Fruit fly (Drosophila melanogaster) whole organism, embryonic: ENCODE data around the gene dao.

ENCODE experiments used
- Bteb2 ChIP-seq: fragments of 200-800 bp; sonication (Bioruptor generic); optimal IDR thresholded peaks from 2 replicates; lab custom pipeline; 2016; ENCODE audit warnings: missing biosample characterization, missing genetic modification characterization
- CG11247 ChIP-seq: fragments of 200-800 bp; sonication (Bioruptor generic); IDR thresholded peaks from 2 replicates; pipeline ENCODE4 v1.3.6; 2022; ENCODE audit warnings: missing biosample characterization, missing genetic modification characterization
- CG11695 ChIP-seq: fragments of 200-800 bp; sonication (Bioruptor generic); IDR thresholded peaks from 3 replicates; pipeline ENCODE4 v1.3.6; 2022; ENCODE audit warnings: missing biosample characterization, missing genetic modification characterization
- CG12391 ChIP-seq: fragments of 200-800 bp; sonication (Bioruptor generic); optimal IDR thresholded peaks from 3 replicates; lab custom pipeline; 2018; ENCODE audit warnings: missing biosample characterization, mild to moderate bottlenecking, missing genetic modification characterization, moderate library complexity
- CG13296 ChIP-seq: fragments of 200-800 bp; sonication (Bioruptor generic); optimal IDR thresholded peaks from 3 replicates; lab custom pipeline; 2018; ENCODE audit warnings: missing biosample characterization, mild to moderate bottlenecking, missing genetic modification characterization
- CG14014 ChIP-seq: fragments of 200-800 bp; sonication (Bioruptor generic); IDR thresholded peaks from 2 replicates; pipeline ENCODE4 v1.3.6; 2022; ENCODE audit warnings: missing biosample characterization, missing genetic modification characterization
- CG14965 ChIP-seq: fragments of 200-800 bp; sonication (Bioruptor generic); optimal IDR thresholded peaks from 2 replicates; lab custom pipeline; 2016; ENCODE audit warnings: missing biosample characterization, missing genetic modification characterization, borderline replicate concordance
- CG1529 ChIP-seq: fragments of 200-800 bp; sonication (Bioruptor generic); optimal IDR thresholded peaks from 3 replicates; lab custom pipeline; 2018; ENCODE audit warnings: missing biosample characterization, missing genetic modification characterization
- CG16863 ChIP-seq: fragments of 200-800 bp; sonication (Bioruptor generic); optimal IDR thresholded peaks from 3 replicates; lab custom pipeline; 2016; ENCODE audit warnings: missing biosample characterization, missing genetic modification characterization
- CG1792 ChIP-seq: fragments of 200-800 bp; sonication (Bioruptor generic); optimal IDR thresholded peaks from 2 replicates; lab custom pipeline; 2016; ENCODE audit warnings: missing biosample characterization, missing genetic modification characterization
- CG18011 ChIP-seq: fragments of 200-800 bp; sonication (Bioruptor generic); optimal IDR thresholded peaks from 2 replicates; lab custom pipeline; 2017; ENCODE audit warnings: missing biosample characterization, missing genetic modification characterization, mild to moderate bottlenecking, moderate library complexity, missing genotype
- CG18619 ChIP-seq: fragments of 200-800 bp; sonication (Bioruptor generic); optimal IDR thresholded peaks from 3 replicates; lab custom pipeline; 2017; ENCODE audit warnings: missing biosample characterization, mild to moderate bottlenecking, missing genetic modification characterization
- CG18764 ChIP-seq: fragments of 200-800 bp; sonication (Bioruptor generic); optimal IDR thresholded peaks from 3 replicates; lab custom pipeline; 2016; ENCODE audit warnings: missing biosample characterization, missing genetic modification characterization
- CG34376 ChIP-seq: fragments of 200-800 bp; sonication (Bioruptor generic); optimal IDR thresholded peaks from 2 replicates; lab custom pipeline; 2018; ENCODE audit warnings: missing biosample characterization, mild to moderate bottlenecking, missing genetic modification characterization
- CG34422 ChIP-seq: fragments of 200-800 bp; sonication (Bioruptor generic); IDR thresholded peaks from 3 replicates; pipeline ENCODE4 v1.3.6; 2022; ENCODE audit warnings: missing biosample characterization, missing genetic modification characterization
- CG4707 ChIP-seq: fragments of 200-800 bp; sonication (Bioruptor generic); optimal IDR thresholded peaks from 2 replicates; lab custom pipeline; 2018; ENCODE audit warnings: missing biosample characterization, mild to moderate bottlenecking, missing genetic modification characterization, moderate library complexity
- CG5245 ChIP-seq: fragments of 200-800 bp; sonication (Bioruptor generic); optimal IDR thresholded peaks from 3 replicates; lab custom pipeline; 2016; ENCODE audit warnings: missing biosample characterization, missing genetic modification characterization
- CG6654 ChIP-seq: fragments of 200-800 bp; sonication (Bioruptor generic); optimal IDR thresholded peaks from 2 replicates; lab custom pipeline; 2017; ENCODE audit warnings: missing biosample characterization, mild to moderate bottlenecking, missing genetic modification characterization
- CG6689 ChIP-seq: fragments of 200-800 bp; sonication (Bioruptor generic); IDR thresholded peaks from 2 replicates; pipeline ENCODE4 v1.3.6; 2022; ENCODE audit warnings: missing biosample characterization, missing genetic modification characterization
- CG6854 ChIP-seq: fragments of 200-800 bp; sonication (Bioruptor generic); optimal IDR thresholded peaks from 3 replicates; lab custom pipeline; 2017; ENCODE audit warnings: missing biosample characterization, mild to moderate bottlenecking, missing genetic modification characterization
- CG7786 ChIP-seq: fragments of 200-800 bp; sonication (Bioruptor generic); optimal IDR thresholded peaks from 2 replicates; lab custom pipeline; 2016; ENCODE audit warnings: missing biosample characterization, missing genetic modification characterization
- Dip3 ChIP-seq: fragments of 200-800 bp; sonication (Bioruptor generic); optimal IDR thresholded peaks from 3 replicates; lab custom pipeline; 2016; ENCODE audit warnings: missing biosample characterization, missing genetic modification characterization
- Ets65A ChIP-seq: fragments of 200-800 bp; sonication (Bioruptor generic); peaks from one replicate; lab custom pipeline; 2016; ENCODE audit warnings: missing biosample characterization, missing genetic modification characterization
- Gug ChIP-seq: fragments of 200-800 bp; sonication (Bioruptor generic); IDR thresholded peaks from 4 replicates; pipeline ENCODE4 v1.3.6; 2022; ENCODE audit warnings: missing biosample characterization, missing genetic modification characterization
- HLH4C ChIP-seq: fragments of 200-800 bp; sonication (Bioruptor generic); IDR thresholded peaks from 3 replicates; pipeline ENCODE4 v1.3.6; 2022; ENCODE audit warnings: missing biosample characterization, missing genetic modification characterization; ENCODE audit not compliant: partially characterized antibody
- Jarid2 ChIP-seq: fragments of 200-800 bp; sonication (Bioruptor generic); optimal IDR thresholded peaks from 3 replicates; lab custom pipeline; 2017; ENCODE audit warnings: mild to moderate bottlenecking, missing biosample characterization, missing genetic modification reagents, missing genetic modification characterization
- NfI ChIP-seq: fragments of 200-800 bp; sonication (Bioruptor generic); optimal IDR thresholded peaks from 3 replicates; lab custom pipeline; 2018; ENCODE audit warnings: missing biosample characterization, mild to moderate bottlenecking, missing genetic modification characterization, moderate library complexity
- Sin3A ChIP-seq: fragments of >200 bp; optimal IDR thresholded peaks from 2 replicates; lab custom pipeline; 2018
- ab ChIP-seq: fragments of 200-800 bp; sonication (Bioruptor generic); optimal IDR thresholded peaks from 2 replicates; lab custom pipeline; 2016; ENCODE audit warnings: missing biosample characterization, missing genetic modification characterization
- bowl ChIP-seq: fragments of 200-800 bp; sonication (Bioruptor generic); IDR thresholded peaks from 2 replicates; pipeline ENCODE4 v1.3.6; 2022; ENCODE audit warnings: missing biosample characterization, missing genetic modification characterization
- danr ChIP-seq: fragments of 200-800 bp; sonication (Bioruptor generic); IDR thresholded peaks from 2 replicates; pipeline ENCODE4 v1.3.6; 2022; ENCODE audit warnings: missing biosample characterization, missing genetic modification characterization
- fd3F ChIP-seq: fragments of 200-800 bp; sonication (Bioruptor generic); optimal IDR thresholded peaks from 2 replicates; lab custom pipeline; 2018; ENCODE audit warnings: missing biosample characterization, mild to moderate bottlenecking, missing genetic modification characterization, moderate library complexity
- fd64A ChIP-seq: fragments of 200-800 bp; sonication (Bioruptor generic); optimal IDR thresholded peaks from 3 replicates; lab custom pipeline; 2018; ENCODE audit warnings: missing biosample characterization, mild to moderate bottlenecking, missing genetic modification characterization
- fru ChIP-seq: fragments of >200 bp; optimal IDR thresholded peaks from 2 replicates; lab custom pipeline; 2017
- grn ChIP-seq: fragments of 200-800 bp; sonication (Bioruptor generic); optimal IDR thresholded peaks from 3 replicates; lab custom pipeline; 2017; ENCODE audit warnings: missing biosample characterization, missing genetic modification characterization
- h ChIP-seq: fragments of >200 bp; optimal IDR thresholded peaks from 2 replicates; lab custom pipeline; 2017
- ham ChIP-seq: fragments of 200-800 bp; sonication (Bioruptor generic); IDR thresholded peaks from 2 replicates; pipeline ENCODE4 v1.3.6; 2022; ENCODE audit warnings: missing biosample characterization, missing genetic modification characterization
- hkb ChIP-seq, 2 experiments: fragments of 200-800 bp in 1 of 2; fragments of >200 bp in 1 of 2; sonication (Bioruptor generic) in 1 of 2; IDR thresholded peaks in 1 of 2; optimal IDR thresholded peaks in 1 of 2; 2 replicates each; pipeline versions ENCODE4 v1.3.6 to Lab custom; 2017 to 2022; ENCODE audit warnings: missing biosample characterization in 1 of 2, missing genetic modification characterization in 1 of 2
- ind ChIP-seq: fragments of 200-800 bp; sonication (Bioruptor generic); optimal IDR thresholded peaks from 3 replicates; lab custom pipeline; 2016; ENCODE audit warnings: missing biosample characterization, missing genetic modification characterization
- lbe ChIP-seq: fragments of 200-800 bp; sonication (Bioruptor generic); optimal IDR thresholded peaks from 2 replicates; lab custom pipeline; 2016; ENCODE audit warnings: missing biosample characterization, mild to moderate bottlenecking, missing genetic modification characterization
- lov ChIP-seq, 2 experiments: fragments of 200-800 bp in 1 of 2; fragments of >200 bp in 1 of 2; sonication (Bioruptor generic) in 1 of 2; IDR thresholded peaks in 1 of 2; optimal IDR thresholded peaks in 1 of 2; 2 replicates in 1 of 2; 3 replicates in 1 of 2; pipeline versions ENCODE4 v1.3.6 to Lab custom; 2017 to 2022; ENCODE audit warnings: missing biosample characterization in 1 of 2, missing genetic modification characterization in 1 of 2
- mam ChIP-seq: fragments of 200-800 bp; sonication (Bioruptor generic); optimal IDR thresholded peaks from 3 replicates; lab custom pipeline; 2016; ENCODE audit warnings: missing biosample characterization, missing genetic modification characterization
- phol ChIP-seq: fragments of 200-800 bp; sonication (Bioruptor generic); optimal IDR thresholded peaks from 3 replicates; lab custom pipeline; 2018; ENCODE audit warnings: missing biosample characterization, mild to moderate bottlenecking, missing genetic modification characterization, moderate library complexity
- schlank ChIP-seq: fragments of 200-800 bp; sonication (Bioruptor generic); optimal IDR thresholded peaks from 2 replicates; lab custom pipeline; 2018; ENCODE audit warnings: missing biosample characterization, mild to moderate bottlenecking, missing genetic modification characterization
- slou ChIP-seq: fragments of 200-800 bp; sonication (Bioruptor generic); optimal IDR thresholded peaks from 3 replicates; lab custom pipeline; 2016; ENCODE audit warnings: missing biosample characterization, missing genetic modification characterization
- stwl ChIP-seq: fragments of 200-800 bp; sonication (Bioruptor generic); optimal IDR thresholded peaks from 3 replicates; lab custom pipeline; 2018; ENCODE audit warnings: missing biosample characterization, mild to moderate bottlenecking, missing genetic modification characterization, moderate library complexity
- sug ChIP-seq: fragments of 200-800 bp; optimal IDR thresholded peaks from 2 replicates; lab custom pipeline; 2019; ENCODE audit warnings: missing biosample characterization, mild to moderate bottlenecking, missing genetic modification characterization, moderate library complexity
- tio ChIP-seq: fragments of 200-800 bp; sonication (Bioruptor generic); optimal IDR thresholded peaks from 2 replicates; lab custom pipeline; 2017; ENCODE audit warnings: missing biosample characterization, missing genetic modification characterization, inconsistent platforms
- tll ChIP-seq, 2 experiments: fragments of 200-800 bp in 1 of 2; fragments of >200 bp in 1 of 2; sonication (Bioruptor generic) in 1 of 2; optimal IDR thresholded peaks; 2 replicates each; lab custom pipeline; 2017 to 2019; ENCODE audit warnings: missing biosample characterization in 2 of 2, missing genetic modification characterization in 2 of 2, mild to moderate bottlenecking in 1 of 2, moderate library complexity in 1 of 2
- wdn ChIP-seq: fragments of 200-800 bp; sonication (Bioruptor generic); IDR thresholded peaks from 2 replicates; pipeline ENCODE4 v1.3.6; 2022; ENCODE audit warnings: missing biosample characterization, missing genetic modification characterization

The dao gene

DNA sequence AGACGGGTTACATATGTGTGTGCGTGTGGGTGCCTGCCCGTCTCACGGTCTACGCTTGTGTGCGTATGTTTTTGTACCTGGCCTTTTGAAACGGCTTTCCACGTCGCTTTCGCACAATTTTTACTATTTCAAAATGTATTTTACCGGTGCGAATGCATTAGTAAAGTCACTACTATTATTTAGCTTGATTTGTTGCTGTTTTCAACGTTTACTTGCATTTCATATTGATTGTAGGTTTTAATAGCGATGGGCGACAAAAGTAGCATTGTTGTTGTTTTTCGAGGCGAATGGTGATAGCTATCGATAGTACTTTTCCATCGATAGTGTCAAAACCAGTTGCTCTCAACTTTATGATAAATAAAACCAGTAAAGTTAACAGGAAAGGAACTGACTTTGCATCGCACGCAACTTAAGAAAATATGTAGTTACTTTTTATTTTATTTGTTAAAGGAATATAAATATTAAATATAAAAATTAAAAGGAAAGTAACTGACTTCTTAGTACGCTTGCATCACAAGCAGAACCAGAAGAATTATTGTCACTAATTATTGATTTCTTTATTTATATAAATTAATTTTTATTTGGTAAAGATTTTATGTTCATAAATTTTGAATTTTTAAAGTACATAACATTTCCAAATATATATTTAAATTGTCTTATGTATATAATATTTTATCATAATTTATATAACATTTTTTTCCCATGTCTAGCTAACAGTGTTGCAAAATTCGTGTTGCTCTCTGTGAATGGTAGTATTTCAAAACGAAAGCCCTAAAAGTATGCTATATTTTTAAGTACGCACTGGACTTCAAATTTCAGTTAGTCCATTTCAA, 23.3 kb downstream of the dao start, which contains the start of gene Cul3:
Gene Cul3 (minus strand): TSS at position 268 of the 833 bp plus-strand sequence.
- TF ChIP-seq CG11247 (GFP tag; lab: Robert Waterston, UW) (no peak), lbe (GFP tag; lab: Kevin White, UChicago) (no peak), CG14965 (GFP tag; lab: Kevin White, UChicago) (no peak), mam (GFP tag; lab: Kevin White, UChicago) (no peak), CG7786 (GFP tag; lab: Kevin White, UChicago) (no peak), CG13296 (no peak), CG12391 (tag; lab: Kevin White, UChicago) (peak; percentile 40), CG1792 (GFP tag; lab: Kevin White, UChicago) (no peak), CG18011 (no peak), CG14014 (GFP tag; lab: Robert Waterston, UW) (no peak), Jarid2 (GFP tag; lab: Kevin White, UChicago) (no peak), Ets65A (GFP tag; lab: Kevin White, UChicago) (no peak), sug (no peak), tll (GFP tag; optimal IDR thresholded peaks at IDR 0.05; lab: Kevin White, UChicago) (no peak), HLH4C (peak; percentile 70), CG6654 (GFP tag; lab: Kevin White, UChicago) (no peak), Bteb2 (GFP tag; lab: Kevin White, UChicago) (no peak), fd64A (no peak), CG6689 (GFP tag; lab: Robert Waterston, UW) (no peak), CG4707 (GFP tag; lab: Kevin White, UChicago) (no peak), grn (no peak), NfI (GFP tag; lab: Kevin White, UChicago) (no peak), danr (no peak), CG6854 (GFP tag; lab: Kevin White, UChicago) (no peak), hkb (optimal IDR thresholded peaks at IDR 0.05; lab: Kevin White, UChicago) (no peak), hkb (GFP tag; IDR thresholded peaks at IDR 0.05; lab: Robert Waterston, UW) (no peak), CG18619 (GFP tag; lab: Kevin White, UChicago) (no peak), Sin3A (peak; percentile 24), CG18764 (no peak), bowl (GFP tag; lab: Robert Waterston, UW) (no peak), stwl (tag; lab: Kevin White, UChicago) (peak; percentile 36), fru (lab: Kevin White, UChicago) (no peak), wdn (GFP tag; lab: Robert Waterston, UW) (no peak), CG16863 (no peak), ab (GFP tag; lab: Kevin White, UChicago) (no peak), ind (GFP tag; lab: Kevin White, UChicago) (no peak), lov (optimal IDR thresholded peaks at IDR 0.05; lab: Kevin White, UChicago) (no peak), lov (GFP tag; IDR thresholded peaks at IDR 0.05; lab: Robert Waterston, UW) (no peak), schlank (no peak), Dip3 (GFP tag; lab: Kevin White, UChicago) (no peak), CG34422 (GFP tag; lab: Robert Waterston, UW) (peak; percentile 35; the same call in 1 of the 3 replicates), CG5245 (GFP tag; lab: Kevin White, UChicago) (no peak), phol (tag; lab: Kevin White, UChicago) (peak; percentile 22), h (lab: Kevin White, UChicago) (no peak), Gug (GFP tag; lab: Robert Waterston, UW) (no peak; the same call in 3 of the 4 replicates), CG34376 (GFP tag; lab: Kevin White, UChicago) (no peak), tio (GFP tag; lab: Kevin White, UChicago) (no peak), CG11695 (GFP tag; lab: Robert Waterston, UW) (no peak), fd3F (GFP tag; lab: Kevin White, UChicago) (peak; percentile 19), CG1529 (no peak), slou (GFP tag; lab: Kevin White, UChicago) (no peak), ham (GFP tag; lab: Robert Waterston, UW) (no peak)
